Fruit fly (Drosophila melanogaster) whole organism, embryonic: Measurements from ENCODE around the gene H2.0.

Experiments
- Asciz ChIP-seq: fragments of 200-800 bp; sonication (Bioruptor generic); optimal IDR thresholded peaks from 2 replicates; lab custom pipeline; 2017; ENCODE audit warnings: missing biosample characterization, mild to moderate bottlenecking, missing genetic modification characterization, missing genetic modification reagents
- Bgb ChIP-seq: fragments of 200-800 bp; sonication (Bioruptor generic); IDR thresholded peaks from 2 replicates; pipeline ENCODE4 v1.3.6; 2022; ENCODE audit warnings: missing biosample characterization, missing genetic modification characterization; ENCODE audit not compliant: partially characterized antibody
- CG10209 ChIP-seq: fragments of 200-800 bp; sonication (Bioruptor generic); optimal IDR thresholded peaks from 3 replicates; lab custom pipeline; 2017; ENCODE audit warnings: missing biosample characterization, mild to moderate bottlenecking, missing genetic modification characterization, missing genetic modification reagents
- CG11560 ChIP-seq: fragments of 200-800 bp; sonication (Bioruptor generic); IDR thresholded peaks from 3 replicates; pipeline ENCODE4 v1.3.6; 2022; ENCODE audit warnings: missing biosample characterization, missing genetic modification characterization
- CG12236 ChIP-seq: fragments of 200-800 bp; sonication (Bioruptor generic); optimal IDR thresholded peaks from 2 replicates; lab custom pipeline; 2016; ENCODE audit warnings: missing biosample characterization, missing genetic modification characterization
- CG12659 ChIP-seq: fragments of 200-800 bp; sonication (Bioruptor generic); optimal IDR thresholded peaks from 3 replicates; lab custom pipeline; 2017; ENCODE audit warnings: mild to moderate bottlenecking, missing biosample characterization, missing genetic modification reagents, missing genetic modification characterization
- CG14860 ChIP-seq: fragments of 200-800 bp; sonication (Bioruptor generic); IDR thresholded peaks from 3 replicates; pipeline ENCODE4 v1.3.6; 2022; ENCODE audit warnings: missing biosample characterization, missing genetic modification characterization; ENCODE audit not compliant: partially characterized antibody
- CG1602 ChIP-seq: fragments of 200-800 bp; sonication (Bioruptor generic); optimal IDR thresholded peaks from 3 replicates; lab custom pipeline; 2016; ENCODE audit warnings: missing biosample characterization, missing genetic modification characterization
- CG17186 ChIP-seq: fragments of 200-800 bp; sonication (Bioruptor generic); optimal IDR thresholded peaks from 3 replicates; lab custom pipeline; 2017; ENCODE audit warnings: missing biosample characterization, missing genetic modification reagents, missing genetic modification characterization
- CG17328 ChIP-seq: fragments of 200-800 bp; sonication (Bioruptor generic); IDR thresholded peaks from 2 replicates; pipeline ENCODE4 v1.3.6; 2022; ENCODE audit warnings: missing biosample characterization, missing genetic modification characterization
- CG17912 ChIP-seq: fragments of 200-800 bp; sonication (Bioruptor generic); optimal IDR thresholded peaks from 2 replicates; lab custom pipeline; 2018; ENCODE audit warnings: missing biosample characterization, mild to moderate bottlenecking, missing genetic modification characterization
- CG18599 ChIP-seq: fragments of 200-800 bp; sonication (Bioruptor generic); optimal IDR thresholded peaks from 3 replicates; lab custom pipeline; 2017; ENCODE audit warnings: missing biosample characterization, missing genetic modification characterization, mild to moderate bottlenecking, moderate library complexity, missing genetic modification reagents
- CG18764 ChIP-seq: fragments of 200-800 bp; sonication (Bioruptor generic); optimal IDR thresholded peaks from 3 replicates; lab custom pipeline; 2016; ENCODE audit warnings: missing biosample characterization, missing genetic modification characterization
- CG2202 ChIP-seq: fragments of 200-800 bp; sonication (Bioruptor generic); optimal IDR thresholded peaks from 2 replicates; lab custom pipeline; 2018; ENCODE audit warnings: missing biosample characterization, mild to moderate bottlenecking, missing genetic modification characterization
- CG30020 ChIP-seq: fragments of 200-800 bp; optimal IDR thresholded peaks from 2 replicates; lab custom pipeline; 2019; ENCODE audit warnings: missing biosample characterization, mild to moderate bottlenecking, missing genetic modification characterization, moderate library complexity
- CG30431 ChIP-seq: fragments of 200-800 bp; sonication (Bioruptor generic); optimal IDR thresholded peaks from 2 replicates; lab custom pipeline; 2017; ENCODE audit warnings: missing biosample characterization, missing genetic modification characterization
- CG4360 ChIP-seq: fragments of 200-800 bp; sonication (Bioruptor generic); IDR thresholded peaks from 2 replicates; pipeline ENCODE4 v1.3.6; 2022; ENCODE audit warnings: missing biosample characterization, missing genetic modification characterization
- CG4730 ChIP-seq: fragments of 200-800 bp; sonication (Bioruptor generic); IDR thresholded peaks from 2 replicates; pipeline ENCODE4 v1.3.6; 2022; ENCODE audit warnings: missing biosample characterization, missing genetic modification characterization
- CG6683 ChIP-seq: fragments of 200-800 bp; sonication (Bioruptor generic); optimal IDR thresholded peaks from 2 replicates; lab custom pipeline; 2017; ENCODE audit warnings: missing biosample characterization, mild to moderate bottlenecking, missing genetic modification characterization, missing genetic modification reagents
- CG6689 ChIP-seq: fragments of 200-800 bp; sonication (Bioruptor generic); IDR thresholded peaks from 2 replicates; pipeline ENCODE4 v1.3.6; 2022; ENCODE audit warnings: missing biosample characterization, missing genetic modification characterization
- CG7556 ChIP-seq: fragments of 200-800 bp; sonication (Bioruptor generic); optimal IDR thresholded peaks from 2 replicates; lab custom pipeline; 2017; ENCODE audit warnings: missing biosample characterization, mild to moderate bottlenecking, missing genetic modification characterization
- CG7839 ChIP-seq: fragments of 200-800 bp; sonication (Bioruptor generic); optimal IDR thresholded peaks from 3 replicates; lab custom pipeline; 2018; ENCODE audit warnings: missing biosample characterization, mild to moderate bottlenecking, missing genetic modification characterization, moderate library complexity
- CG8924 ChIP-seq: fragments of 200-800 bp; optimal IDR thresholded peaks from 3 replicates; lab custom pipeline; 2019; ENCODE audit warnings: missing biosample characterization, mild to moderate bottlenecking, missing genetic modification characterization, moderate library complexity
- HLH4C ChIP-seq: fragments of 200-800 bp; sonication (Bioruptor generic); IDR thresholded peaks from 3 replicates; pipeline ENCODE4 v1.3.6; 2022; ENCODE audit warnings: missing biosample characterization, missing genetic modification characterization; ENCODE audit not compliant: partially characterized antibody
- Hmr ChIP-seq: fragments of 200-800 bp; sonication (Bioruptor generic); optimal IDR thresholded peaks from 3 replicates; lab custom pipeline; 2017; ENCODE audit warnings: mild to moderate bottlenecking, missing biosample characterization, missing genetic modification reagents, missing genetic modification characterization
- MESR4 ChIP-seq: fragments of 200-800 bp; sonication (Bioruptor generic); optimal IDR thresholded peaks from 2 replicates; lab custom pipeline; 2018; ENCODE audit warnings: missing biosample characterization, mild to moderate bottlenecking, missing genetic modification characterization, moderate library complexity
- Mad ChIP-seq: fragments of 200-800 bp; sonication (Bioruptor generic); optimal IDR thresholded peaks from 2 replicates; lab custom pipeline; 2016; ENCODE audit warnings: missing biosample characterization, missing genetic modification characterization
- Meics ChIP-seq: fragments of 200-800 bp; sonication (Bioruptor generic); optimal IDR thresholded peaks from 2 replicates; lab custom pipeline; 2017; ENCODE audit warnings: missing biosample characterization, mild to moderate bottlenecking, missing genetic modification characterization
- NFAT ChIP-seq: fragments of 200-800 bp; sonication (Bioruptor generic); IDR thresholded peaks from 2 replicates; pipeline ENCODE4 v1.3.6; 2022; ENCODE audit warnings: missing biosample characterization, missing genetic modification characterization
- Nf-YA ChIP-seq: fragments of 200-800 bp; sonication (Bioruptor generic); IDR thresholded peaks from 2 replicates; pipeline ENCODE4 v1.3.6; 2022; ENCODE audit warnings: missing biosample characterization, missing genetic modification characterization
- Nf-YC ChIP-seq: fragments of 200-800 bp; optimal IDR thresholded peaks from 3 replicates; lab custom pipeline; 2019; ENCODE audit warnings: missing biosample characterization, mild to moderate bottlenecking, missing genetic modification characterization, moderate library complexity
- Pdp1 ChIP-seq, 2 experiments: fragments of 200-800 bp; sonication (Bioruptor generic); optimal IDR thresholded peaks; 3 replicates each; lab custom pipeline; 2016; ENCODE audit warnings: missing biosample characterization in 2 of 2, missing genetic modification characterization in 2 of 2, mild to moderate bottlenecking in 1 of 2, moderate library complexity in 1 of 2
- Rx ChIP-seq: fragments of 200-800 bp; sonication (Bioruptor generic); IDR thresholded peaks from 2 replicates; pipeline ENCODE4 v1.3.6; 2022; ENCODE audit warnings: missing biosample characterization, missing genetic modification characterization
- Sry-δ ChIP-seq: fragments of 200-800 bp; sonication (Bioruptor generic); optimal IDR thresholded peaks from 2 replicates; lab custom pipeline; 2016; ENCODE audit warnings: missing biosample characterization, missing genetic modification characterization
- chm ChIP-seq: fragments of 200-800 bp; sonication (Bioruptor generic); IDR thresholded peaks from 2 replicates; pipeline ENCODE4 v1.3.6; 2022; ENCODE audit warnings: missing biosample characterization, missing genetic modification characterization
- corto ChIP-seq: fragments of 200-800 bp; sonication (Bioruptor generic); optimal IDR thresholded peaks from 2 replicates; lab custom pipeline; 2016; ENCODE audit warnings: missing biosample characterization, mild to moderate bottlenecking, missing genetic modification characterization, moderate library complexity
- dan ChIP-seq: fragments of 200-800 bp; sonication (Bioruptor generic); IDR thresholded peaks from 2 replicates; pipeline ENCODE4 v1.3.6; 2022; ENCODE audit warnings: missing biosample characterization, missing genetic modification characterization
- dm ChIP-seq: fragments of 200-800 bp; sonication (Bioruptor generic); optimal IDR thresholded peaks from 3 replicates; lab custom pipeline; 2016; ENCODE audit warnings: missing biosample characterization, missing genetic modification characterization
- dmrt11E ChIP-seq: fragments of 200-800 bp; sonication (Bioruptor generic); optimal IDR thresholded peaks from 3 replicates; lab custom pipeline; 2018; ENCODE audit warnings: missing biosample characterization, mild to moderate bottlenecking, missing genetic modification characterization, moderate library complexity
- gsb-n ChIP-seq: fragments of 200-800 bp; sonication (Bioruptor generic); optimal IDR thresholded peaks from 3 replicates; lab custom pipeline; 2018; ENCODE audit warnings: missing biosample characterization, mild to moderate bottlenecking, missing genetic modification characterization
- hbn ChIP-seq: fragments of 200-800 bp; sonication (Bioruptor generic); IDR thresholded peaks from 2 replicates; pipeline ENCODE4 v1.3.6; 2022; ENCODE audit warnings: missing biosample characterization, missing genetic modification characterization; ENCODE audit not compliant: partially characterized antibody
- ind ChIP-seq: fragments of 200-800 bp; sonication (Bioruptor generic); optimal IDR thresholded peaks from 3 replicates; lab custom pipeline; 2016; ENCODE audit warnings: missing biosample characterization, missing genetic modification characterization
- nerfin-2 ChIP-seq: fragments of 200-800 bp; sonication (Bioruptor generic); IDR thresholded peaks from 2 replicates; pipeline ENCODE4 v1.3.6; 2022; ENCODE audit warnings: missing biosample characterization, missing genetic modification characterization; ENCODE audit not compliant: partially characterized antibody
- psq ChIP-seq: fragments of 200-800 bp; sonication (Bioruptor generic); optimal IDR thresholded peaks from 2 replicates; lab custom pipeline; 2017; ENCODE audit warnings: missing biosample characterization, missing genetic modification characterization
- shn ChIP-seq: fragments of 200-800 bp; sonication (Bioruptor generic); optimal IDR thresholded peaks from 3 replicates; lab custom pipeline; 2016; ENCODE audit warnings: missing biosample characterization, missing genetic modification characterization
- slbo ChIP-seq: fragments of 200-800 bp; sonication (Bioruptor generic); IDR thresholded peaks from 2 replicates; pipeline ENCODE4 v1.3.6; 2022; ENCODE audit warnings: missing biosample characterization, missing genetic modification characterization
- tin ChIP-seq: fragments of 200-800 bp; sonication (Bioruptor generic); optimal IDR thresholded peaks from 3 replicates; lab custom pipeline; 2016; ENCODE audit warnings: missing biosample characterization, missing genetic modification characterization
- twi ChIP-seq: fragments of 200-800 bp; optimal IDR thresholded peaks from 2 replicates; lab custom pipeline; 2019; ENCODE audit warnings: missing biosample characterization, mild to moderate bottlenecking, missing genetic modification characterization, moderate library complexity
- usp ChIP-seq: fragments of >200 bp; optimal IDR thresholded peaks from 2 replicates; lab custom pipeline; 2017; ENCODE audit warnings: missing biosample characterization, missing genetic modification characterization
- vvl ChIP-seq: fragments of 200-800 bp; sonication (Bioruptor generic); IDR thresholded peaks from 2 replicates; pipeline ENCODE4 v1.3.6; 2022; ENCODE audit warnings: missing biosample characterization, missing genetic modification characterization
- zfh1 ChIP-seq: fragments of 200-800 bp; sonication (Bioruptor generic); IDR thresholded peaks from 3 replicates; pipeline ENCODE4 v1.3.6; 2022; ENCODE audit warnings: missing biosample characterization, missing genetic modification characterization

Gene H2.0

DNA sequence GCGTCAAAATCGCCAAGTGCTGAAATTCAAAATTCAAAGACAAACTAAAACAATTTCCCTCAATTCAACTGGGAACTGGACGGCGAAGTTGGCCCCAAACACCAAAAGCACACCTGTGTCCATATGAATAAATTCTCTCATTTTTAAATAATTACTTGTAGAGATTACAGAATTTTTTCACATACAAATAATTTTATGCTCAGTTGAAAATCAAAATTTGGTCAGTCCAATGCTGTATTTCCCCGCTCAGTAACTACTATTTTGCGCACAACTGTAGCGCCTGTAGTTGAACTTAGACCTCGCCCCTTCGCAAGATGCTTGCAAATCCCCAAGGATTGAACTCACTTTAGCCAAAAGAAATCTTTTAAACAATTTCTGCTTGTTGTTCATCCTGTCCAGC lies 9.5 kb upstream of the H2.0 start (continued):
- TF ChIP-seq CG4360 (GFP tag; lab: Robert Waterston, UW) (no peak), CG30431 (GFP tag; lab: Kevin White, UChicago) (no peak), Bgb (GFP tag; lab: Robert Waterston, UW) (no peak), Sry-δ (GFP tag; lab: Kevin White, UChicago) (no peak), CG7839 (tag; lab: Kevin White, UChicago) (peak; percentile 27), CG2202 (tag; lab: Kevin White, UChicago) (no peak), Nf-YC (no peak), ind (GFP tag; lab: Kevin White, UChicago) (peak; percentile 6), CG6683 (GFP tag; lab: Kevin White, UChicago) (no peak), CG17912 (GFP tag; lab: Kevin White, UChicago) (no peak), Rx (GFP tag; lab: Robert Waterston, UW) (no peak), CG7556 (GFP tag; lab: Kevin White, UChicago) (no peak), psq (GFP tag; lab: Kevin White, UChicago) (no peak), CG17186 (no peak), Mad (GFP tag; lab: Kevin White, UChicago) (no peak), usp (GFP tag; lab: Kevin White, UChicago) (no peak), CG17328 (peak; percentile 68), nerfin-2 (GFP tag; lab: Robert Waterston, UW) (no peak), CG1602 (GFP tag; lab: Kevin White, UChicago) (no peak), HLH4C (no peak), MESR4 (GFP tag; lab: Kevin White, UChicago) (no peak), CG12236 (GFP tag; lab: Kevin White, UChicago) (no peak), Pdp1 (GFP tag; optimal IDR thresholded peaks at IDR 0.05; lab: Kevin White, UChicago) (no peak), dm (no peak), vvl (GFP tag; lab: Robert Waterston, UW) (peak; percentile 64; the same call in 1 of the 2 replicates), CG10209 (GFP tag; lab: Kevin White, UChicago) (no peak), Meics (no peak), hbn (GFP tag; lab: Robert Waterston, UW) (no peak), CG30020 (tag; lab: Kevin White, UChicago) (no peak), gsb-n (tag; lab: Kevin White, UChicago) (no peak), dan (GFP tag; lab: Robert Waterston, UW) (no peak), Asciz (GFP tag; lab: Kevin White, UChicago) (no peak), CG14860 (no peak), zfh1 (GFP tag; lab: Robert Waterston, UW) (peak; percentile 37; the same call in 1 of the 3 replicates), CG12659 (GFP tag; lab: Kevin White, UChicago) (no peak), CG18599 (peak; percentile 8), shn (GFP tag; lab: Kevin White, UChicago) (no peak), CG6689 (GFP tag; lab: Robert Waterston, UW) (no peak), Hmr (GFP tag; lab: Kevin White, UChicago) (peak; percentile 12), chm (GFP tag; lab: Robert Waterston, UW) (0 out of 2 replicates have a peak, but pooled peaks have one; percentile 37), twi (tag; lab: Kevin White, UChicago) (no peak), CG4730 (GFP tag; lab: Robert Waterston, UW) (0 out of 2 replicates have a peak, but pooled peaks have one; percentile 15), tin (GFP tag; lab: Kevin White, UChicago) (no peak), slbo (GFP tag; lab: Robert Waterston, UW) (0 out of 2 replicates have a peak, but pooled peaks have one; percentile 35), NFAT (GFP tag; lab: Robert Waterston, UW) (no peak), corto (no peak), Nf-YA (GFP tag; lab: Robert Waterston, UW) (0 out of 2 replicates have a peak, but pooled peaks have one; percentile 10), CG18764 (no peak), dmrt11E (tag; lab: Kevin White, UChicago) (no peak), CG8924 (tag; lab: Kevin White, UChicago) (no peak), CG11560 (tag; lab: Robert Waterston, UW) (no peak)
